Worm (Caenorhabditis elegans): ENCODE measurements around the gene ttll-5.

DNA sequence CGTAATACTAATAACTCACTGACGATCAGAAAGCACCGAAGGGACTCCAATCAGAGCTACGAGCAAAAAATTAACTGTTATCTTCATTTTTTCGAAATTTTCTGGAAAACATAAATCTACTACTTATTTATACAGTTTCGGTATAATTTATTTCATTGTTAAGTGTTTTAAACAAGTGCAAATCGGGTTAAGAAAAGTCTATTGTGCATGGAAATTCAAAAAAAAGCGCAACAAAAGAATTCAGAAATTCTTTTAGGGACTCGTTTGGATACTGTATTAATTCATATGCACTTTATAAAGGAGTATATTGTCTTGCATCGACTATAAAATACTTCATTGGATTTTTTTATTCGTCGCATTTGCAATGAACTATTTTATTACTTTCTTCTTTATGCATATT, 36.7 kb upstream of the ttll-5 start, which contains the start of the genes nas-20 and nas-21:
- TF ChIP-seq lin-39 (tag; optimal IDR thresholded peaks at IDR 0.05) (no peak), ztf-11 (tag; optimal IDR thresholded peaks at IDR 0.05) (no peak), ceh-82 (tag; optimal IDR thresholded peaks at IDR 0.05) (no peak), unc-39 (tag; optimal IDR thresholded peaks at IDR 0.05) (no peak), egl-27 (tag; optimal IDR thresholded peaks at IDR 0.05) (no peak), ama-1 (optimal IDR thresholded peaks at IDR 0.05) (no peak), mbf-1 (tag; optimal IDR thresholded peaks at IDR 0.05) (no peak), nhr-6 (tag; optimal IDR thresholded peaks at IDR 0.05) (no peak), nhr-11 (tag; optimal IDR thresholded peaks at IDR 0.05) (no peak), unc-62 (GFP tag; optimal IDR thresholded peaks at IDR 0.05) (no peak)

Data from whole organism, L2 larva.